Fruit fly (Drosophila melanogaster): ENCODE results near the gene mRpS23.

Gene mRpS23

dm6 chr2L:13829540-13829939 lies 5.3 kb downstream of the mRpS23 start, which contains the start of the genes Arpc1 and Orc5:
Gene Arpc1 (minus strand): TSS chr2L:13829741.
Gene Orc5 (plus strand): TSS chr2L:13829837.
- TF ChIP-seq insv (optimal IDR thresholded peaks at IDR 0.05) (no peak), h (optimal IDR thresholded peaks at IDR 0.05) (no peak), psq (optimal IDR thresholded peaks at IDR 0.05) (no peak), Myc (optimal IDR thresholded peaks at IDR 0.05) (no peak), ttk (optimal IDR thresholded peaks at IDR 0.05) (no peak), Sin3A (optimal IDR thresholded peaks at IDR 0.05) (no peak)

- TF ChIP-seq psq (optimal IDR thresholded peaks at IDR 0.05) (no peak), Myc (optimal IDR thresholded peaks at IDR 0.05) (no peak), ttk (optimal IDR thresholded peaks at IDR 0.05) (no peak)
Measured at dm6 chr2L:13827557-13827956, 7.3 kb downstream of the mRpS23 start, which contains the start of gene PolG1. Gene PolG1 (minus strand): TSS chr2L:13827772.

- TF ChIP-seq psq (optimal IDR thresholded peaks at IDR 0.05) (no peak), insv (optimal IDR thresholded peaks at IDR 0.05) (no peak), Sin3A (optimal IDR thresholded peaks at IDR 0.05) (no peak), h (optimal IDR thresholded peaks at IDR 0.05) (no peak), Myc (optimal IDR thresholded peaks at IDR 0.05) (no peak), ttk (optimal IDR thresholded peaks at IDR 0.05) (no peak)
Measured at dm6 chr2L:13820948-13821347, 13.9 kb downstream of the mRpS23 start, which contains the start of gene b. Gene b (plus strand): TSS chr2L:13821248.

DNA sequence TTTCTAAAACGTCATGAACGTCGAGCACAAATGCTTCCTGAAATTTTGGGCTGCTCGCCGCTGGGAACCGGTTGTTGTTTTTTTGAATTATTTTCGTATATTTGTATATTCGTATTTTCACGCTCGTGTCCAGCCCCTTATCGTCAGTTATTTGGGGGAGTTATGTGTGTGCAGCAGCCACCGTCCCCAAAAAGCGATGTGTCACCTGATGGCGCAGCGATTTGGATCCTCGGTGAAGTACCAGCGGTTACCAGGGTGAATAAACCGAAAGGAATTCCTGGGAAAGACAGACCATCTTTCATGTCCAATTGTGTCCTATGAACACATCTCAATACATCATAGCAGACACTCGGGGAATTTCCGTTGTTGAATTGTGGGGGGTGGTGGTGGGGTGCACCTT lies 14.7 kb downstream of the mRpS23 start:
- TF ChIP-seq psq (optimal IDR thresholded peaks at IDR 0.05) (no peak), h (optimal IDR thresholded peaks at IDR 0.05) (no peak), insv (optimal IDR thresholded peaks at IDR 0.05) (no peak), Sin3A (optimal IDR thresholded peaks at IDR 0.05) (no peak), ttk (optimal IDR thresholded peaks at IDR 0.05) (no peak), Myc (optimal IDR thresholded peaks at IDR 0.05) (no peak)

DNA sequence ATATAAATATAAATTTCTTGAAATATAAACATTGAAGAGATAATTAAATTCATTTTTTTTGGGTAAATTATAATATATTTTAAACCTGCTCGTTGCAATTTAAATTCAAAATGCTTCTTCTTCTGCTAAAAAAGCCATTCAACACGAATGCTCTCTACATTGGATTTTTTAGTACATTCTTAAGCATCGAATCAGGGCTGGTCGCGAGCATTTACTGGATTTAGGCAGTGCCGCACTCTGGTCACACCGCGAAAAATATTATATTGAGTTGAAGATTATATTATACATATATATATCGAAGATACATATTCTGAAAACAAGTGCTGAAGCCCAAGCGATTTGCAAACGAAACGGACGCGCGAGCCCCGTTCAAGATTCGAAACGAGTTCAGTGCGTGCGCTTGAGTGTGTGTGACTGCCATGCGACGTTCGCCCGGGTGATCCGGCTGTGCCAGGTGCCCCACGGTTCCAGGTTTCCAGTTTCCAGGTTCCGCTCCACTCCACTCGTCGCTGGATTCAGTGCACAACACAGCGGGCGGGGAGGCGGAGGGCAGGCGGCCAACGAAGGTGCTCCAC lies 21.2 kb downstream of the mRpS23 start, which contains the start of gene Sos:
TSS of gene Sos (plus strand) at position 213 of the 575 bp plus-strand sequence.
- no peak for TF ChIP-seq psq (optimal IDR thresholded peaks at IDR 0.05)
- TF ChIP-seq Myc (optimal IDR thresholded peaks at IDR 0.05), result no peak
- TF ChIP-seq Sin3A (optimal IDR thresholded peaks at IDR 0.05), result no peak

DNA sequence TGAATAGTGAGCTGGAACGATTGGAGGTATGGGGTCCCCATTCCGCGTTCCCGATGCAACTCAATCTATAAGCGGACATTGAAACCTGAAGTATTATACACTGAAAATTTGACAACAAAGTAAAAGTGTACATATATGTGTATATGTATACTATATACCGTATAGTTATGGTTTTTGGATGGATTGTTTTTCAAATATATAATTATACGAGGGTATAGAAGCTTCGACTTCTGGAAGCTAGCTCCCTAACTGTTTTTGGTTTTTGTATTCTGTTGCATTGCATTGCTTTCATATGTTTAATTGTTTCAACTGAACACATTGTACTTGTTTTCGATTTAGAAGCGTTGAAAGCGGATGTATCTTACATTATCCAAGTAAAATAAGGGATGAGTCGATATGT lies 21.7 kb downstream of the mRpS23 start, which contains the start of gene CG16888:
TSS of gene CG16888 (minus strand) at position 101 of the 400 bp plus-strand sequence.
- TF ChIP-seq Sin3A (optimal IDR thresholded peaks at IDR 0.05) (no peak), insv (optimal IDR thresholded peaks at IDR 0.05) (no peak), psq (optimal IDR thresholded peaks at IDR 0.05) (no peak), ttk (optimal IDR thresholded peaks at IDR 0.05) (no peak), h (optimal IDR thresholded peaks at IDR 0.05) (no peak), Myc (optimal IDR thresholded peaks at IDR 0.05) (no peak)

- no peak for TF ChIP-seq Sin3A (optimal IDR thresholded peaks at IDR 0.05)
- no peak for TF ChIP-seq insv (optimal IDR thresholded peaks at IDR 0.05)
- no peak for TF ChIP-seq ttk (optimal IDR thresholded peaks at IDR 0.05)
- no peak for TF ChIP-seq h (optimal IDR thresholded peaks at IDR 0.05)
- no peak for TF ChIP-seq Myc (optimal IDR thresholded peaks at IDR 0.05)
- TF ChIP-seq psq (optimal IDR thresholded peaks at IDR 0.05), result no peak
Measured at dm6 chr2L:13811323-13811722, 23.5 kb downstream of the mRpS23 start, which contains the start of the genes Adat1 and CG16865. Gene Adat1 (minus strand): TSS chr2L:13811474. Gene CG16865 (plus strand): TSS chr2L:13811522.

DNA sequence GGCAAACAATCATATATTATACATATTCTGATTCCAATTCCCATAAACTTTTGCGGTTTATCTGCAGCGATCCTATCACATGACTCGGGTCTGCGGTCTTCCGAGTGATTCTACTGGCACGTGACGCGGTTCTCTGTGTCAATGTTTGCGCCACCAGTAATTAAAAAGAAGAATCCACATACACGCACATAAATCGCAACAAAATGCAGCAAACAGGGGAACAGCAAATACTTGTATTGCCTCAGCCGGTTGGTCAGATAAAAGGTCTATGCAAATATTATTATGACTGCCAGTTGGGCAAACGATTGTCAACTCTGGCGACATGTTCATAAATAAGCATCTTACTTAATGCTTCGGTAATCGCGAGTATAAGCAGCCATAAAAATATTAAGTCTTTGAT lies 26.9 kb downstream of the mRpS23 start:
- no peak for TF ChIP-seq h (optimal IDR thresholded peaks at IDR 0.05)
- TF ChIP-seq ttk (optimal IDR thresholded peaks at IDR 0.05), result no peak
- no peak for TF ChIP-seq psq (optimal IDR thresholded peaks at IDR 0.05)
- no peak for TF ChIP-seq Sin3A (optimal IDR thresholded peaks at IDR 0.05)
- TF ChIP-seq insv (optimal IDR thresholded peaks at IDR 0.05), result no peak
- no peak for TF ChIP-seq Myc (optimal IDR thresholded peaks at IDR 0.05)

DNA sequence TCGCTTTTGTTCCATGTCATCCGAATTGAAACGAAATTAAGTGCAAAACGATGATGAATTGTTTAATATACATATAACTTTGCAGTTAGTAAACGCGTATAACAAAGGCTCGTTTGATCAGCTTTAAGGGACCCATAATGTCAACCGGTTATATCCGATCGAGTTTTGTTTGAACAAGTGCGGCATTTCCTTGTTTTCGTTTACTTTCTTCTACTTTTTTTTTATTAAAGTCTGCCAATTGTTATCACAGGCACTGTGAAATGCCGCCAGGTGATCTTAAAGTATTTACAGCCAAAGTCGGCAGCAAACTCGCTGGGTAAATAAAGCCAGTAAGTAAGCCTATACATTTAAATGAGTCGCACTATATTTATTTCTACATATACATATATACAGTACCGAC lies 27.8 kb downstream of the mRpS23 start:
- TF ChIP-seq h (optimal IDR thresholded peaks at IDR 0.05) (no peak), Myc (optimal IDR thresholded peaks at IDR 0.05) (no peak), Sin3A (optimal IDR thresholded peaks at IDR 0.05) (no peak), insv (optimal IDR thresholded peaks at IDR 0.05) (no peak), psq (optimal IDR thresholded peaks at IDR 0.05) (no peak), ttk (optimal IDR thresholded peaks at IDR 0.05) (no peak)

DNA sequence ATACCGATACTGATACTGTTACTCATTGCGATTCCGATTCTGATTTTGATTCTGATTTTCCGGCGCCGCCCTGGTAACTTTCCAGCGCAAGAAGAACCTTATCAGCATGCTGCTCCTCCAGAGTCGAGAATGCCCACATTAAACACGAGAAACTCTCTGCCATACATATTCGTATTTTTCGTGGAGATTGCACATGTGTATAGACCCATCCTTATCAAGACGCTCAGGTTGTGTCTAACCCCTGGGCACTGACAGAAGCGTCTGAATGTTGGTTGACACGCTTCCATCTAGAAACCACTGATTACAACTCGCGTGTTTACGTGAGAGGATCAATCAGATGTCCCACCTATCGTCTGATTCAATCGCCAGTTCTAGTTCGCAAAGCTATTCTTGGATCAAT lies 29.7 kb downstream of the mRpS23 start:
- TF ChIP-seq ttk (optimal IDR thresholded peaks at IDR 0.05) (no peak), Myc (optimal IDR thresholded peaks at IDR 0.05) (no peak), Sin3A (optimal IDR thresholded peaks at IDR 0.05) (no peak)

- TF ChIP-seq ttk (optimal IDR thresholded peaks at IDR 0.05) (no peak), Sin3A (optimal IDR thresholded peaks at IDR 0.05) (no peak), psq (optimal IDR thresholded peaks at IDR 0.05) (no peak), h (optimal IDR thresholded peaks at IDR 0.05) (no peak), insv (optimal IDR thresholded peaks at IDR 0.05) (no peak), Myc (optimal IDR thresholded peaks at IDR 0.05) (no peak)
Measured at dm6 chr2L:13804561-13805067, 30.3 kb downstream of the mRpS23 start.

DNA sequence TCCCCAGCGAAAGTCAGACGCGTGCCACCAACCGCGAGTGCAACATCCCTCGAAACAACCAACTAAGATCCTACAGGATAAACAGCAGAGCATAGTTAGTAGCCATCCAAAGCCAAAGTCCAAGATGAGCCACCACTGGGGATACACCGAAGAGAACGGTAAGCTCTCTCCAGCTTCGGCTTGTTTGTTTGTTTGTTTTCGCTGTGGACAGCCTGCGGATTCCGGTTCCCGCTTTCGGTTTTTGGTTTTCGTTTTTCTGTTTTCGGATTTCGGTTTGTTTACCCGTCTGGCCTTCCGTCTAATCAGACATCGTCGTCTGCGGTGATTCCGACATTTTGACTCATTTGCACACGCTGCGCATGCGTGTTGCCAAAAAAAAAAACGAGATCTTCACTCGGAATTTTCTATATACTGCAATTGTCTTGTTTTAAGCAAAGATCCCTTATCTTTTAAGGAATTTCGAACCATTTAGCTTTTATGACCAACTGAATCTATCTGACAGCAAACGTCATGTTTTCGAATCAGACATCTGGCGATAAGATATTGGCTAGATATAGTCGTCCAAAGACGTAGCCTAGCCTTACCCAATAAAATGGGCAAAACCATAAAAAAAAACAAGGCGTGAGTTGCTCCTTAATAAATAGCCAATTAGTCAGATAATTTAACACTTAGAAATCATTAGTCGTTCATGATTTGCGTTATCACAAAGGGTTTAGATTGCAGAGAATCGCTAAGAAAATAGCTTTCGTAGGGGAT lies 30.9 kb downstream of the mRpS23 start:
- TF ChIP-seq psq (optimal IDR thresholded peaks at IDR 0.05) (no peak), Myc (optimal IDR thresholded peaks at IDR 0.05) (no peak), h (optimal IDR thresholded peaks at IDR 0.05) (no peak), insv (optimal IDR thresholded peaks at IDR 0.05) (no peak), ttk (optimal IDR thresholded peaks at IDR 0.05) (no peak), Sin3A (optimal IDR thresholded peaks at IDR 0.05) (no peak)

All from Kc167 (cell line).